Worm (Caenorhabditis elegans) whole organism, early embryonic: ENCODE results near the gene Y113G7A.16.

ENCODE experiments used
- ceh-13 ChIP-seq: fragments of 200-800 bp; sonication (Bioruptor generic); optimal IDR thresholded peaks from 2 replicates; lab custom pipeline; 2018; ENCODE audit warnings: mild to moderate bottlenecking, missing genetic modification characterization, missing compliant biosample characterization
- ets-7 ChIP-seq: sonication (generic microtip); optimal IDR thresholded peaks from 2 replicates; lab custom pipeline; 2016; ENCODE audit warnings: missing genotype, missing genetic modification characterization, missing compliant biosample characterization
- hmbx-1 ChIP-seq: sonication (generic microtip); optimal IDR thresholded peaks from 2 replicates; lab custom pipeline; 2016; ENCODE audit warnings: mild to moderate bottlenecking, missing genetic modification characterization, missing compliant biosample characterization

- no peak for TF ChIP-seq ets-7 (tag; lab: Kevin White, UChicago)
- no peak for TF ChIP-seq hmbx-1 (tag; lab: Kevin White, UChicago)
- TF ChIP-seq ceh-13 (GFP tag; lab: Kevin White, UChicago): no peak
Observed at ce11 chrV:20021347-20021746, 16.0 kb upstream of the Y113G7A.16 start.
